Worm (Caenorhabditis elegans): ENCODE measurements around the gene B0001.3.

DNA sequence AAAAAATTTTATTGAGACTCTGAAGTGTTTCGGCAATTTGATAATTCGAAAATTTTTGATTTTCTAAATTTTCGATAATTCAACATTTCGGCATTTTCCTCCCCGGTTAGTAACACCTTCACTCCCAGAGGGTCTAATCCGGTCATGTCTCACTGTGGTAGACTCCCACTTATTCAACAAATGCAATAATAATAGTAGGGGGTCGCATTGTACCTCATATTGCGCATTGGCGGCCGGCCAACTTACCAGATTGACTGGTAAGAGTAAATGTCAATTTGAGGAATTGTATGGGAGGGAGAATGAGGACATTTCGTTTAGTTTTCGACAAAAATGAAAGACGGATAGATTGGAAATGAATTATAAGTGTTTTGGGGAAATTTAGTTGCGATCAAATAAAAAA, 11.8 kb downstream of the B0001.3 start:
- TF ChIP-seq ama-1 (optimal IDR thresholded peaks at IDR 0.05) = no peak
- TF ChIP-seq B0310.2 (tag; optimal IDR thresholded peaks at IDR 0.05) = no peak
- no peak for TF ChIP-seq tra-4 (tag; optimal IDR thresholded peaks at IDR 0.05)
- TF ChIP-seq scrt-1 (GFP tag; IDR thresholded peaks at IDR 0.05) = no peak
- TF ChIP-seq tbx-11 (GFP tag; IDR thresholded peaks at IDR 0.05) = no peak

All from whole organism, early embryonic.